Fruit fly (Drosophila melanogaster) whole organism, embryonic: Measurements from ENCODE around the gene CG34303.

Experiments used
- CG14710 ChIP-seq: fragments of 200-800 bp; sonication (Bioruptor generic); optimal IDR thresholded peaks from 3 replicates; lab custom pipeline; 2019; ENCODE audit warnings: missing biosample characterization, mild to moderate bottlenecking, missing genetic modification characterization, moderate library complexity
- CG2875 ChIP-seq: fragments of 200-800 bp; sonication (Bioruptor generic); optimal IDR thresholded peaks from 2 replicates; lab custom pipeline; 2017; ENCODE audit warnings: missing biosample characterization, mild to moderate bottlenecking, missing genetic modification characterization, missing genetic modification reagents
- CG32767 ChIP-seq: fragments of 200-800 bp; sonication (Bioruptor generic); IDR thresholded peaks from 2 replicates; pipeline ENCODE4 v1.3.6; 2022; ENCODE audit warnings: missing biosample characterization, missing genetic modification characterization
- CG4360 ChIP-seq: fragments of 200-800 bp; sonication (Bioruptor generic); IDR thresholded peaks from 2 replicates; pipeline ENCODE4 v1.3.6; 2022; ENCODE audit warnings: missing biosample characterization, missing genetic modification characterization
- CG6272 ChIP-seq: fragments of 200-800 bp; sonication (Bioruptor generic); IDR thresholded peaks from 2 replicates; pipeline ENCODE4 v1.3.6; 2022; ENCODE audit warnings: missing biosample characterization, missing genetic modification characterization
- CG7963 ChIP-seq: fragments of 200-800 bp; sonication (Bioruptor generic); IDR thresholded peaks from 3 replicates; pipeline ENCODE4 v1.3.6; 2022; ENCODE audit warnings: missing biosample characterization, missing genetic modification characterization; ENCODE audit not compliant: partially characterized antibody
- CG9727 ChIP-seq: fragments of 200-800 bp; sonication (Bioruptor generic); optimal IDR thresholded peaks from 3 replicates; lab custom pipeline; 2017; ENCODE audit warnings: missing biosample characterization, mild to moderate bottlenecking, missing genetic modification characterization
- HHEX ChIP-seq: fragments of 200-800 bp; sonication (Bioruptor generic); optimal IDR thresholded peaks from 3 replicates; lab custom pipeline; 2017; ENCODE audit warnings: missing biosample characterization, mild to moderate bottlenecking, missing genetic modification characterization, missing genetic modification reagents
- Pdp1 ChIP-seq, 2 experiments: fragments of 200-800 bp; sonication (Bioruptor generic); optimal IDR thresholded peaks; 3 replicates each; lab custom pipeline; 2016; ENCODE audit warnings: missing biosample characterization in 2 of 2, missing genetic modification characterization in 2 of 2, mild to moderate bottlenecking in 1 of 2, moderate library complexity in 1 of 2
- emc ChIP-seq: fragments of 200-800 bp; sonication (Bioruptor generic); optimal IDR thresholded peaks from 2 replicates; lab custom pipeline; 2016; ENCODE audit warnings: missing biosample characterization, missing genetic modification characterization
- ham ChIP-seq: fragments of 200-800 bp; sonication (Bioruptor generic); IDR thresholded peaks from 2 replicates; pipeline ENCODE4 v1.3.6; 2022; ENCODE audit warnings: missing biosample characterization, missing genetic modification characterization
- lab ChIP-seq: fragments of 200-800 bp; sonication (Bioruptor generic); optimal IDR thresholded peaks from 3 replicates; lab custom pipeline; 2017; ENCODE audit warnings: missing biosample characterization, missing genetic modification characterization, mild to moderate bottlenecking, moderate library complexity, missing genetic modification reagents

DNA sequence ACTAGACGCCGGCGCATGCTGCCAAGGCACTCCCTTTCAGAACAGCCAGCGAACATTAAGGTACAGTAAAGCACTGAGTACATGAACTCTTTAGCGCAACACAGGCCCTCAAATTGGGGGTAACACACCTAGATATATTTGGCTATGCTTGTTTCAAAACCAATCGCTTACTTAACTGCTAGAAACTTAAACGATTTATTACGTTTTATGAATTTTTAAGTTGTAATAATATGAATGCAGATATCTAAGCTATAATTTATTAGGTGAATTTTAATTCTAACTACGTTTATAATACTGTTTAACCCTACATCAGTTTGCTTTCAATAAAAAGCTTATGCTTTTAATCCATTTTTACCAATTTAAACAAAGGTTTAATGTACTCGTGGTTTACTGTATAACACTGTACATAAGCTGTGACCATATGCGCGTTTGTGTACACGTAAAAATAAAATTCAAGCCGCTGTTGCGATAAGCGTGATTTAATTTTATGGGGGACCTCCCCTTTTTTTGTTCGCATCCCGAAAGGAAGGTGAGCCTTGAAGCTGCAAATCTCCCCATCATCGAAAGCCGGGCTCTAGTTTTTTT, 25.3 kb upstream of the CG34303 start:
- no peak for TF ChIP-seq CG2875 (GFP tag; lab: Kevin White, UChicago)
- no peak for TF ChIP-seq CG32767 (GFP tag; lab: Robert Waterston, UW)
- TF ChIP-seq HHEX (GFP tag; lab: Kevin White, UChicago), result no peak
- TF ChIP-seq CG9727 (GFP tag; lab: Kevin White, UChicago), result no peak
- no peak for TF ChIP-seq CG14710 (tag; lab: Kevin White, UChicago)
- no peak for TF ChIP-seq ham (GFP tag; lab: Robert Waterston, UW)
- TF ChIP-seq emc (GFP tag; lab: Kevin White, UChicago), result no peak
- TF ChIP-seq Pdp1 (GFP tag; optimal IDR thresholded peaks at IDR 0.05; lab: Kevin White, UChicago), result no peak
- no peak for TF ChIP-seq lab (GFP tag; lab: Kevin White, UChicago)
- no peak for TF ChIP-seq CG6272
- no peak for TF ChIP-seq CG7963 (GFP tag; lab: Robert Waterston, UW)
- TF ChIP-seq CG4360 (GFP tag; lab: Robert Waterston, UW), result no peak
